Worm (Caenorhabditis elegans) whole organism, mixed stage, embryonic: ENCODE measurements around the gene str-28.

Experiments
- M03D4.4 ChIP-seq: sonication (generic microtip); optimal IDR thresholded peaks from 2 replicates; lab custom pipeline; 2017; ENCODE audit warnings: mild to moderate bottlenecking, missing genetic modification characterization, missing compliant biosample characterization
- bed-3 ChIP-seq: fragments of 200-800 bp; sonication (Bioruptor generic); optimal IDR thresholded peaks from 3 replicates; lab custom pipeline; 2018; ENCODE audit warnings: mild to moderate bottlenecking, missing genetic modification characterization, moderate library complexity, missing compliant biosample characterization
- blmp-1 ChIP-seq: fragments of 150-350 bp; optimal IDR thresholded peaks from 2 replicates; lab custom pipeline; 2014; ENCODE audit warnings: missing biosample characterization, missing genetic modification characterization
- ceh-39 ChIP-seq: fragments of 150-350 bp; optimal IDR thresholded peaks from 2 replicates; lab custom pipeline; 2014; ENCODE audit warnings: missing biosample characterization, missing genetic modification characterization
- ceh-43 ChIP-seq: fragments of 200-800 bp; sonication (Bioruptor generic); optimal IDR thresholded peaks from 2 replicates; lab custom pipeline; 2018; ENCODE audit warnings: mild to moderate bottlenecking, missing genetic modification characterization, moderate library complexity, missing compliant biosample characterization
- ceh-83 ChIP-seq: fragments of 200-800 bp; sonication (Bioruptor generic); optimal IDR thresholded peaks from 2 replicates; lab custom pipeline; 2018; ENCODE audit warnings: mild to moderate bottlenecking, missing genetic modification characterization, missing compliant biosample characterization
- ces-1 ChIP-seq: fragments of 150-350 bp; optimal IDR thresholded peaks from 2 replicates; lab custom pipeline; 2014; ENCODE audit warnings: missing biosample characterization, missing genetic modification reagents, missing genetic modification characterization
- drap-1 ChIP-seq: fragments of 200-800 bp; sonication (Bioruptor generic); optimal IDR thresholded peaks from 3 replicates; lab custom pipeline; 2018; ENCODE audit warnings: mild to moderate bottlenecking, missing genetic modification characterization, missing compliant biosample characterization
- elt-1 ChIP-seq: sonication (generic microtip); optimal IDR thresholded peaks from 2 replicates; lab custom pipeline; 2017; ENCODE audit warnings: missing genetic modification characterization, mild to moderate bottlenecking, missing compliant biosample characterization, antibody characterized with exemption, moderate library complexity, borderline replicate concordance; ENCODE audit not compliant: insufficient read depth
- flh-1 ChIP-seq: fragments of 200-800 bp; sonication (Bioruptor generic); optimal IDR thresholded peaks from 2 replicates; lab custom pipeline; 2018; ENCODE audit warnings: mild to moderate bottlenecking, missing genetic modification characterization, moderate library complexity, missing compliant biosample characterization
- ham-2 ChIP-seq: fragments of 200-800 bp; sonication (Bioruptor generic); optimal IDR thresholded peaks from 2 replicates; lab custom pipeline; 2018; ENCODE audit warnings: mild to moderate bottlenecking, missing genetic modification characterization, missing compliant biosample characterization
- hlh-1 ChIP-seq: fragments of 150-350 bp; optimal IDR thresholded peaks from 2 replicates; lab custom pipeline; 2014; ENCODE audit warnings: missing biosample characterization, missing genetic modification reagents, missing genetic modification characterization
- lin-13 ChIP-seq: fragments of 150-350 bp; optimal IDR thresholded peaks from 2 replicates; lab custom pipeline; 2014; ENCODE audit warnings: missing biosample characterization, missing genetic modification characterization
- lin-32 ChIP-seq: fragments of 200-800 bp; sonication (Bioruptor generic); optimal IDR thresholded peaks from 2 replicates; lab custom pipeline; 2018; ENCODE audit warnings: mild to moderate bottlenecking, missing genetic modification characterization, missing compliant biosample characterization
- lsy-2 ChIP-seq: fragments of 150-350 bp; optimal IDR thresholded peaks from 2 replicates; lab custom pipeline; 2014; ENCODE audit warnings: missing biosample characterization, missing genetic modification characterization
- mab-5 ChIP-seq: fragments of 150-350 bp; optimal IDR thresholded peaks from 2 replicates; lab custom pipeline; 2014; ENCODE audit warnings: missing biosample characterization, missing genetic modification characterization
- mep-1 ChIP-seq: fragments of 150-350 bp; optimal IDR thresholded peaks from 2 replicates; lab custom pipeline; 2017; ENCODE audit warnings: missing biosample characterization, missing genetic modification reagents, missing genetic modification characterization, inconsistent platforms
- mls-2 ChIP-seq: sonication (generic microtip); optimal IDR thresholded peaks from 2 replicates; lab custom pipeline; 2016; ENCODE audit warnings: mild to moderate bottlenecking, missing genetic modification characterization, moderate library complexity, missing compliant biosample characterization
- nhr-12 ChIP-seq: fragments of 150-350 bp; optimal IDR thresholded peaks from 2 replicates; lab custom pipeline; 2014; ENCODE audit warnings: missing biosample characterization, missing genetic modification characterization
- nhr-2 ChIP-seq: fragments of 150-350 bp; optimal IDR thresholded peaks from 2 replicates; lab custom pipeline; 2014; ENCODE audit warnings: missing biosample characterization, missing genetic modification characterization
- nhr-237 ChIP-seq: fragments of 150-350 bp; optimal IDR thresholded peaks from 2 replicates; lab custom pipeline; 2014; ENCODE audit warnings: missing biosample characterization, missing genetic modification characterization
- nhr-28 ChIP-seq: fragments of 150-350 bp; optimal IDR thresholded peaks from 2 replicates; lab custom pipeline; 2014; ENCODE audit warnings: missing biosample characterization, missing genetic modification characterization
- sem-2 ChIP-seq: fragments of 200-800 bp; sonication (Bioruptor generic); optimal IDR thresholded peaks from 2 replicates; lab custom pipeline; 2018; ENCODE audit warnings: mild to moderate bottlenecking, missing genetic modification characterization, missing compliant biosample characterization
- snpc-4 ChIP-seq: fragments of 150-350 bp; optimal IDR thresholded peaks from 2 replicates; lab custom pipeline; 2014; ENCODE audit warnings: missing biosample characterization, missing genetic modification characterization
- sptf-1 ChIP-seq: sonication (generic microtip); optimal IDR thresholded peaks from 2 replicates; lab custom pipeline; 2017; ENCODE audit warnings: mild to moderate bottlenecking, missing genetic modification characterization, moderate library complexity, missing compliant biosample characterization
- tbx-8 ChIP-seq: fragments of 200-800 bp; sonication (Bioruptor generic); optimal IDR thresholded peaks from 2 replicates; lab custom pipeline; 2018; ENCODE audit warnings: mild to moderate bottlenecking, missing genetic modification characterization, moderate library complexity, missing compliant biosample characterization
- unc-120 ChIP-seq: sonication (generic microtip); optimal IDR thresholded peaks from 2 replicates; lab custom pipeline; 2017; ENCODE audit warnings: missing genetic modification characterization, missing compliant biosample characterization; ENCODE audit not compliant: poor library complexity, severe bottlenecking
- unc-39 ChIP-seq: fragments of 150-350 bp; optimal IDR thresholded peaks from 2 replicates; lab custom pipeline; 2014; ENCODE audit warnings: missing biosample characterization, missing genetic modification characterization
- unc-62 ChIP-seq: fragments of 150-350 bp; optimal IDR thresholded peaks from 2 replicates; lab custom pipeline; 2014; ENCODE audit warnings: missing biosample characterization, missing genetic modification reagents, missing genetic modification characterization
- zip-8 ChIP-seq: fragments of 150-350 bp; optimal IDR thresholded peaks from 2 replicates; lab custom pipeline; 2014; ENCODE audit warnings: missing biosample characterization, missing genetic modification characterization
- ztf-11 ChIP-seq: fragments of 150-350 bp; optimal IDR thresholded peaks from 2 replicates; lab custom pipeline; 2014; ENCODE audit warnings: missing biosample characterization, missing genetic modification characterization

str-28 gene

DNA sequence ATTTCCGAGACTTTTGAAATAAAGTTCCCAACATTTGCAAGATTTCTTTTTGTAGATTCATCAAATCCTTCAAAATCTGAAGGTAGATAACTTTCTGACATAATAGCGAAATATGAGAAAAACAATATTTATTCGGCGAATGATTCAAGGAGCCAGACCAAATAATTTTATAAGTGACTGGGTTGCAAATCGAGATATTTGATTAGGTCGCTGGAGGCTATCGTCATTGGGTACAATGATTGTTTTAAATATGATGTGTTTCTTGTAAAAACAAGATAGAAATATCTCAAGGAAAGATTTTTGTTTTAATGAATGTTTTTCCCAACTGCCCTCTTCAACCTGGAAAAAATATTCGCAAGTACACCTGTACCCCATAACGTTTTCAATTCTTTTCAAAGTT is 43.8 kb downstream of the str-28 start, which contains the start of gene srw-69:
TSS of gene srw-69 (minus strand) at position 101 of the 400 bp plus-strand sequence.
- TF ChIP-seq hlh-1 (tag; lab: Kevin White, UChicago) (no peak), mab-5 (tag; lab: Kevin White, UChicago) (no peak), mls-2 (no peak), ceh-43 (GFP tag; lab: Kevin White, UChicago) (no peak), unc-39 (tag; lab: Kevin White, UChicago) (no peak), unc-120 (tag; lab: Kevin White, UChicago) (no peak), ztf-11 (tag; lab: Kevin White, UChicago) (no peak), elt-1 (tag; lab: Kevin White, UChicago) (no peak), blmp-1 (no peak), ceh-83 (GFP tag; lab: Kevin White, UChicago) (no peak), zip-8 (no peak), lin-32 (no peak), sem-2 (GFP tag; lab: Kevin White, UChicago) (no peak), drap-1 (GFP tag; lab: Kevin White, UChicago) (no peak), ceh-39 (tag; lab: Kevin White, UChicago) (no peak), bed-3 (GFP tag; lab: Kevin White, UChicago) (no peak), ces-1 (no peak)
- TF ChIP-seq, all 35 proteins: peak for 0

DNA sequence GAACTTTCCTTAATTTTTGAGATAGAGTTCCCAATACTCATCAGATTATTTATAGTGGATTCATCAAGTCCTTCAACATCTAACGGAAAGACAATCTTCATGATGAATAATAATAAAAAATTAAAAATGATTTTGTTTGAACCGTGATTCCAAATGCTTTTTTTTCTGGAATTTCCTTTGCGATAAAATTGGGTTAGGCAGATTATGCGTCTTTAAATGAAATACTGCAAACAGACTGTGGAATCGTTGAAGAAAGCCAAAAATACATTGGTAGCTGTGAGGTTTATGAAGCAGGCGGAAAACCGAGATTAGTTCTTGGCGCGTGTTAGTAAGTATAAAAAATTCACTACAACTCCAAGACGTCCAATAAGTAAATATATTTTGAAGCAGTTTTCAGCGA is 46.1 kb downstream of the str-28 start, which contains the start of gene srw-68:
TSS of gene srw-68 (minus strand) at position 101 of the 400 bp plus-strand sequence.
- no peak for TF ChIP-seq mep-1 (tag; lab: Kevin White, UChicago)
- TF ChIP-seq unc-62, result no peak
- TF ChIP-seq unc-120 (tag; lab: Kevin White, UChicago), result no peak
- TF ChIP-seq lin-13 (tag; lab: Kevin White, UChicago), result no peak
- no peak for TF ChIP-seq ceh-43 (GFP tag; lab: Kevin White, UChicago)
- no peak for TF ChIP-seq nhr-2 (tag; lab: Kevin White, UChicago)
- TF ChIP-seq ham-2 (GFP tag; lab: Kevin White, UChicago), result no peak
- TF ChIP-seq nhr-237 (tag; lab: Kevin White, UChicago), result no peak
- no peak for TF ChIP-seq lin-32
- TF ChIP-seq elt-1 (tag; lab: Kevin White, UChicago), result no peak
- no peak for TF ChIP-seq blmp-1
- TF ChIP-seq bed-3 (GFP tag; lab: Kevin White, UChicago), result no peak
- TF ChIP-seq lsy-2 (tag; lab: Kevin White, UChicago), result no peak
- no peak for TF ChIP-seq unc-39 (tag; lab: Kevin White, UChicago)
- TF ChIP-seq sptf-1 (tag; lab: Kevin White, UChicago), result no peak
- no peak for TF ChIP-seq sem-2 (GFP tag; lab: Kevin White, UChicago)
- no peak for TF ChIP-seq nhr-28 (tag; lab: Kevin White, UChicago)
- TF ChIP-seq snpc-4 (tag; lab: Kevin White, UChicago), result no peak
- TF ChIP-seq, all 35 proteins: peak for 0

DNA sequence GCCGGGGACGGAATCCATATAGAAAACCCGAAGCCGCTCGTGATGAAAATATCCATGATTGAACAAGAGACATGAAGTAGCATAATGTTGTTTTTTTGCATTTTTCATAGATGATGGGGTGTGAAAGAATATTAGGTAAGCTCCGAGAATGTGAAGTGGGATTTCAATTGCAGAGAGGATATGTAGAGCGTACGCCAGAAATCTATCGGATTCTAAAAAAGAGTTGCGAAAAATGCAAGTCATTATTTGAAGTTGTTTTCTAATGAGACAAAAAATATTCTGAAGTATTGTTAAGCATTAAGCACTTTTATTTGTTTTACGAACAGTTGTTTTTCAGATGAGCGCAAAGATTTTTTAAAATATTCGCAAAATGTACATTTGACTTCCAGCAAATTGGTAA is 48.4 kb downstream of the str-28 start, which contains the start of gene F18E3.10:
TSS of gene F18E3.10 (minus strand) at position 101 of the 400 bp plus-strand sequence.
- no peak for TF ChIP-seq ham-2 (GFP tag; lab: Kevin White, UChicago)
- TF ChIP-seq unc-120 (tag; lab: Kevin White, UChicago), result no peak
- no peak for TF ChIP-seq unc-62
- TF ChIP-seq M03D4.4 (tag; lab: Kevin White, UChicago), result no peak
- TF ChIP-seq zip-8, result no peak
- TF ChIP-seq sptf-1 (tag; lab: Kevin White, UChicago), result no peak
- no peak for TF ChIP-seq mls-2
- TF ChIP-seq ceh-39 (tag; lab: Kevin White, UChicago), result no peak
- TF ChIP-seq tbx-8 (GFP tag; lab: Kevin White, UChicago), result no peak
- TF ChIP-seq mep-1 (tag; lab: Kevin White, UChicago), result no peak
- no peak for TF ChIP-seq elt-1 (tag; lab: Kevin White, UChicago)
- no peak for TF ChIP-seq lin-32
- no peak for TF ChIP-seq drap-1 (GFP tag; lab: Kevin White, UChicago)
- TF ChIP-seq hlh-1 (tag; lab: Kevin White, UChicago), result no peak
- no peak for TF ChIP-seq nhr-28 (tag; lab: Kevin White, UChicago)
- no peak for TF ChIP-seq unc-39 (tag; lab: Kevin White, UChicago)
- no peak for TF ChIP-seq nhr-12 (tag; lab: Kevin White, UChicago)
- TF ChIP-seq ztf-11 (tag; lab: Kevin White, UChicago), result no peak
- TF ChIP-seq flh-1 (GFP tag; lab: Kevin White, UChicago), result no peak
